Fruit fly (Drosophila melanogaster): ENCODE results near the gene CG10970.

- TF ChIP-seq ttk (optimal IDR thresholded peaks at IDR 0.05) (no peak), insv (optimal IDR thresholded peaks at IDR 0.05) (no peak), psq (optimal IDR thresholded peaks at IDR 0.05) (no peak), h (optimal IDR thresholded peaks at IDR 0.05) (no peak)
These were observed 2.8 kb upstream of the CG10970 start for dm6 chrX:9074040-9074439.

Data from Kc167 (cell line).